Worm (Caenorhabditis elegans) whole organism, L4 larva: ENCODE results near the gene puf-12.

Experiments used
- Y105C5A.15 ChIP-seq: fragments of 200-800 bp; sonication (Bioruptor generic); IDR thresholded peaks from 2 replicates; pipeline ENCODE4 v1.3.6; 2022; ENCODE audit warnings: missing genetic modification characterization, missing compliant biosample characterization
- Y75B8A.6 ChIP-seq: fragments of 200-800 bp; sonication (Bioruptor generic); IDR thresholded peaks from 2 replicates; pipeline ENCODE4 v1.3.6; 2022; ENCODE audit warnings: missing genetic modification reagents, missing genetic modification characterization, missing compliant biosample characterization
- arid-1 ChIP-seq: fragments of 200-800 bp; sonication (Bioruptor generic); conservative IDR thresholded peaks from 2 replicates; pipeline ENCODE4 v1.3.6; 2022; ENCODE audit warnings: missing genetic modification reagents, missing genetic modification characterization, missing compliant biosample characterization
- attf-4 ChIP-seq: sonication (generic microtip); optimal IDR thresholded peaks from 3 replicates; lab custom pipeline; 2017; ENCODE audit warnings: missing biosample characterization, missing genetic modification characterization
- ceh-20 ChIP-seq: fragments of 200-800 bp; sonication (Bioruptor generic); IDR thresholded peaks from 2 replicates; pipeline ENCODE4 v1.3.6; 2022; ENCODE audit warnings: missing genetic modification reagents, missing genetic modification characterization, missing compliant biosample characterization
- ceh-82 ChIP-seq: sonication (generic microtip); optimal IDR thresholded peaks from 2 replicates; lab custom pipeline; 2017; ENCODE audit warnings: missing biosample characterization, missing genetic modification characterization
- dmd-8 ChIP-seq: fragments of 200-800 bp; sonication (Bioruptor generic); IDR thresholded peaks from 2 replicates; pipeline ENCODE4 v1.3.6; 2022; ENCODE audit warnings: missing genetic modification characterization, missing compliant biosample characterization
- hif-1 ChIP-seq, 2 experiments: sonication (generic microtip); optimal IDR thresholded peaks; 2 replicates each; lab custom pipeline; 2016 to 2017; ENCODE audit warnings: missing compliant biosample characterization in 2 of 2, missing genetic modification characterization in 2 of 2, missing genetic modification reagents in 2 of 2, missing genotype in 2 of 2, mild to moderate bottlenecking in 1 of 2
- madf-5 ChIP-seq, 2 experiments: fragments of 200-800 bp; sonication (Bioruptor generic); IDR thresholded peaks; 2 replicates each; pipeline ENCODE4 v1.3.6; 2022; ENCODE audit warnings: missing compliant biosample characterization in 2 of 2, missing genetic modification characterization in 2 of 2
- nhr-6 ChIP-seq: fragments of 150-350 bp; optimal IDR thresholded peaks from 2 replicates; lab custom pipeline; 2014; ENCODE audit warnings: missing biosample characterization, missing genetic modification characterization
- tra-1 ChIP-seq: fragments of 200-800 bp; sonication (Bioruptor generic); IDR thresholded peaks from 2 replicates; pipeline ENCODE4 v1.3.6; 2022; ENCODE audit warnings: missing genetic modification reagents, missing genetic modification characterization, missing compliant biosample characterization
- unc-62 ChIP-seq, 3 experiments: fragments of 150-350 bp in 1 of 3; sonication (generic microtip); optimal IDR thresholded peaks in 2 of 3; peaks in 1 of 3; 1 replicate in 1 of 3; 2 replicates in 2 of 3; lab custom pipeline; 2014 to 2017; ENCODE audit warnings: missing biosample characterization in 3 of 3, missing genetic modification characterization in 3 of 3, missing genetic modification reagents in 3 of 3, missing genotype in 1 of 3

The puf-12 gene

DNA sequence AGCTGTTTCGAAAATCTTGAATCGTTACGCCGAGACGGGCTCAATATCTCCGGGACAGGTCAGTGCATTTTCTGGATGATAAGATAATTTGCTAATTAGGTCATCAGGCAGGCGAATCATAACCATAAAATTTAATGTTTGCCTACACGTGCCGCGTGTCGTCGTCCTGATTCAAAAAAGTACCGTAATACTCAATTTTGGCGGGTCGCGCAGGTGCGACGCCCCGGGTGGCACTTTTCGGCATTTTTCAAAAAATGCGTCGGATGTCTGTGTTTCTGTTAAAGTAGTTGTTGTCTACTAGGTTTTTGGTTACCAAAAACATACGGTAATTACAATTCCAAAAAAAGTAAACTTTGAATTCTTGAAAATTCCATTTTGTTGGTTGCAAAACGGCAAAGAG, 47.4 kb downstream of the puf-12 start:
- no peak for TF ChIP-seq hif-1 (tag; optimal IDR thresholded peaks at IDR 0.05; lab: Kevin White, UChicago)
- no peak for TF ChIP-seq madf-5 (GFP tag; IDR thresholded peaks at IDR 0.05; lab: Robert Waterston, UW)
- no peak for TF ChIP-seq tra-1
- no peak for TF ChIP-seq nhr-6
- TF ChIP-seq ceh-82 (tag; lab: Kevin White, UChicago): no peak
- TF ChIP-seq dmd-8 (GFP tag; lab: Robert Waterston, UW): no peak
- TF ChIP-seq ceh-20 (GFP tag; lab: Robert Waterston, UW): no peak
- no peak for TF ChIP-seq arid-1 (GFP tag; lab: Robert Waterston, UW)
- no peak for TF ChIP-seq Y105C5A.15 (GFP tag; lab: Robert Waterston, UW)
- TF ChIP-seq unc-62 (GFP tag; optimal IDR thresholded peaks at IDR 0.05 in 1 of 2; lab: Kevin White, UChicago): no peak
- no peak for TF ChIP-seq unc-62 (tag; optimal IDR thresholded peaks at IDR 0.05; lab: Kevin White, UChicago)
- no peak for TF ChIP-seq Y75B8A.6 (GFP tag; lab: Robert Waterston, UW)
- no peak for TF ChIP-seq attf-4 (tag; lab: Kevin White, UChicago)
